Fruit fly (Drosophila melanogaster) whole organism, embryonic: ENCODE data around the gene fend.
A peak's percentile ranks its signal among the peaks of the same experiment; 100 is the strongest.

Source experiments
- Atf-2 ChIP-seq: fragments of 200-800 bp; sonication (Bioruptor generic); optimal IDR thresholded peaks from 2 replicates; lab custom pipeline; 2016; ENCODE audit warnings: missing biosample characterization, missing genetic modification characterization
- CG10147 ChIP-seq: fragments of 200-800 bp; sonication (Bioruptor generic); optimal IDR thresholded peaks from 2 replicates; lab custom pipeline; 2019; ENCODE audit warnings: missing biosample characterization, mild to moderate bottlenecking, missing genetic modification characterization, moderate library complexity
- CG11247 ChIP-seq: fragments of 200-800 bp; sonication (Bioruptor generic); IDR thresholded peaks from 2 replicates; pipeline ENCODE4 v1.3.6; 2022; ENCODE audit warnings: missing biosample characterization, missing genetic modification characterization
- CG11398 ChIP-seq: fragments of 200-800 bp; sonication (Bioruptor generic); optimal IDR thresholded peaks from 2 replicates; lab custom pipeline; 2016; ENCODE audit warnings: missing biosample characterization, missing genetic modification characterization
- CG11695 ChIP-seq: fragments of 200-800 bp; sonication (Bioruptor generic); IDR thresholded peaks from 3 replicates; pipeline ENCODE4 v1.3.6; 2022; ENCODE audit warnings: missing biosample characterization, missing genetic modification characterization
- CG12942 ChIP-seq: fragments of 200-800 bp; sonication (Bioruptor generic); optimal IDR thresholded peaks from 3 replicates; lab custom pipeline; 2016; ENCODE audit warnings: missing biosample characterization, missing genetic modification characterization
- CG15269 ChIP-seq: fragments of 200-800 bp; sonication (Bioruptor generic); optimal IDR thresholded peaks from 2 replicates; lab custom pipeline; 2018; ENCODE audit warnings: missing biosample characterization, mild to moderate bottlenecking, missing genetic modification characterization, moderate library complexity
- CG15479 ChIP-seq: fragments of 200-800 bp; sonication (Bioruptor generic); optimal IDR thresholded peaks from 3 replicates; lab custom pipeline; 2019; ENCODE audit warnings: missing biosample characterization, mild to moderate bottlenecking, missing genetic modification characterization, moderate library complexity
- CG16815 ChIP-seq: fragments of 200-800 bp; sonication (Bioruptor generic); optimal IDR thresholded peaks from 3 replicates; lab custom pipeline; 2017; ENCODE audit warnings: missing biosample characterization, mild to moderate bottlenecking, missing genetic modification characterization
- CG17912 ChIP-seq: fragments of 200-800 bp; sonication (Bioruptor generic); optimal IDR thresholded peaks from 2 replicates; lab custom pipeline; 2018; ENCODE audit warnings: missing biosample characterization, mild to moderate bottlenecking, missing genetic modification characterization
- CG18011 ChIP-seq: fragments of 200-800 bp; sonication (Bioruptor generic); optimal IDR thresholded peaks from 2 replicates; lab custom pipeline; 2017; ENCODE audit warnings: missing biosample characterization, missing genetic modification characterization, mild to moderate bottlenecking, moderate library complexity, missing genotype
- CG18619 ChIP-seq: fragments of 200-800 bp; sonication (Bioruptor generic); optimal IDR thresholded peaks from 3 replicates; lab custom pipeline; 2017; ENCODE audit warnings: missing biosample characterization, mild to moderate bottlenecking, missing genetic modification characterization
- CG2120 ChIP-seq: fragments of 200-800 bp; sonication (Bioruptor generic); optimal IDR thresholded peaks from 3 replicates; lab custom pipeline; 2016; ENCODE audit warnings: missing biosample characterization, missing genetic modification characterization
- CG31365 ChIP-seq: fragments of 200-800 bp; sonication (Bioruptor generic); optimal IDR thresholded peaks from 2 replicates; lab custom pipeline; 2018; ENCODE audit warnings: missing biosample characterization, mild to moderate bottlenecking, missing genetic modification characterization
- CG32767 ChIP-seq: fragments of 200-800 bp; sonication (Bioruptor generic); IDR thresholded peaks from 2 replicates; pipeline ENCODE4 v1.3.6; 2022; ENCODE audit warnings: missing biosample characterization, missing genetic modification characterization
- CG32772 ChIP-seq: fragments of 200-800 bp; sonication (Bioruptor generic); IDR thresholded peaks from 2 replicates; pipeline ENCODE4 v1.3.6; 2022; ENCODE audit warnings: missing biosample characterization, missing genetic modification characterization
- CG34422 ChIP-seq: fragments of 200-800 bp; sonication (Bioruptor generic); IDR thresholded peaks from 3 replicates; pipeline ENCODE4 v1.3.6; 2022; ENCODE audit warnings: missing biosample characterization, missing genetic modification characterization
- CG4730 ChIP-seq: fragments of 200-800 bp; sonication (Bioruptor generic); IDR thresholded peaks from 2 replicates; pipeline ENCODE4 v1.3.6; 2022; ENCODE audit warnings: missing biosample characterization, missing genetic modification characterization
- CG5245 ChIP-seq: fragments of 200-800 bp; sonication (Bioruptor generic); optimal IDR thresholded peaks from 3 replicates; lab custom pipeline; 2016; ENCODE audit warnings: missing biosample characterization, missing genetic modification characterization
- CG6654 ChIP-seq: fragments of 200-800 bp; sonication (Bioruptor generic); optimal IDR thresholded peaks from 2 replicates; lab custom pipeline; 2017; ENCODE audit warnings: missing biosample characterization, mild to moderate bottlenecking, missing genetic modification characterization
- CG7372 ChIP-seq: fragments of 200-800 bp; sonication (Bioruptor generic); IDR thresholded peaks from 2 replicates; pipeline ENCODE4 v1.3.6; 2022; ENCODE audit warnings: missing biosample characterization, missing genetic modification characterization
- CG9609 ChIP-seq: fragments of 200-800 bp; sonication (Bioruptor generic); optimal IDR thresholded peaks from 3 replicates; lab custom pipeline; 2016; ENCODE audit warnings: missing biosample characterization, missing genetic modification characterization
- Camta ChIP-seq: fragments of 200-800 bp; sonication (Bioruptor generic); optimal IDR thresholded peaks from 2 replicates; lab custom pipeline; 2016; ENCODE audit warnings: missing biosample characterization, missing genetic modification characterization
- CoRest ChIP-seq: fragments of 200-800 bp; sonication (Bioruptor generic); optimal IDR thresholded peaks from 3 replicates; lab custom pipeline; 2018; ENCODE audit warnings: missing biosample characterization, mild to moderate bottlenecking, missing genetic modification characterization, moderate library complexity
- Dip2 ChIP-seq: fragments of 200-800 bp; sonication (Bioruptor generic); IDR thresholded peaks from 2 replicates; pipeline ENCODE4 v1.3.6; 2022; ENCODE audit warnings: missing biosample characterization, missing genetic modification characterization
- Dip3 ChIP-seq: fragments of 200-800 bp; sonication (Bioruptor generic); optimal IDR thresholded peaks from 3 replicates; lab custom pipeline; 2016; ENCODE audit warnings: missing biosample characterization, missing genetic modification characterization
- ERR ChIP-seq: fragments of 200-800 bp; sonication (Bioruptor generic); optimal IDR thresholded peaks from 2 replicates; lab custom pipeline; 2016; ENCODE audit warnings: missing biosample characterization, missing genetic modification characterization
- Elba2 ChIP-seq: fragments of 200-800 bp; sonication (Bioruptor generic); optimal IDR thresholded peaks from 3 replicates; lab custom pipeline; 2016; ENCODE audit warnings: missing biosample characterization, missing genetic modification characterization
- Hmx ChIP-seq: fragments of 200-800 bp; sonication (Bioruptor generic); optimal IDR thresholded peaks from 2 replicates; lab custom pipeline; 2016; ENCODE audit warnings: missing biosample characterization, missing genetic modification characterization
- Hsf ChIP-seq: fragments of 200-800 bp; sonication (Bioruptor generic); optimal IDR thresholded peaks from 3 replicates; lab custom pipeline; 2016; ENCODE audit warnings: missing biosample characterization, missing genetic modification characterization
- Jarid2 ChIP-seq: fragments of 200-800 bp; sonication (Bioruptor generic); optimal IDR thresholded peaks from 3 replicates; lab custom pipeline; 2017; ENCODE audit warnings: mild to moderate bottlenecking, missing biosample characterization, missing genetic modification reagents, missing genetic modification characterization
- Lpt ChIP-seq: fragments of >200 bp; optimal IDR thresholded peaks from 2 replicates; lab custom pipeline; 2018; ENCODE audit warnings: missing biosample characterization, missing genetic modification characterization
- NK7.1 ChIP-seq: fragments of 200-800 bp; sonication (Bioruptor generic); optimal IDR thresholded peaks from 3 replicates; lab custom pipeline; 2016; ENCODE audit warnings: missing biosample characterization, missing genetic modification characterization
- Opbp ChIP-seq: fragments of 200-800 bp; sonication (Bioruptor generic); IDR thresholded peaks from 3 replicates; pipeline ENCODE4 v1.3.6; 2022; ENCODE audit warnings: missing biosample characterization, missing genetic modification characterization; ENCODE audit not compliant: partially characterized antibody
- Taf1 ChIP-seq: fragments of 200-800 bp; sonication (Bioruptor generic); IDR thresholded peaks from 2 replicates; pipeline ENCODE4 v1.3.6; 2022; ENCODE audit warnings: missing biosample characterization, missing genetic modification characterization
- Tbp ChIP-seq: fragments of >200 bp; optimal IDR thresholded peaks from 2 replicates; lab custom pipeline; 2018; ENCODE audit warnings: missing biosample characterization, missing genetic modification characterization
- ash1 ChIP-seq: fragments of 200-800 bp; sonication (Bioruptor generic); optimal IDR thresholded peaks from 2 replicates; lab custom pipeline; 2018; ENCODE audit warnings: missing biosample characterization, mild to moderate bottlenecking, missing genetic modification characterization
- bbx ChIP-seq: fragments of 200-800 bp; sonication (Bioruptor generic); IDR thresholded peaks from 2 replicates; pipeline ENCODE4 v1.3.6; 2022; ENCODE audit warnings: missing biosample characterization, missing genetic modification characterization; ENCODE audit not compliant: partially characterized antibody
- bowl ChIP-seq: fragments of 200-800 bp; sonication (Bioruptor generic); IDR thresholded peaks from 2 replicates; pipeline ENCODE4 v1.3.6; 2022; ENCODE audit warnings: missing biosample characterization, missing genetic modification characterization
- btn ChIP-seq: fragments of 200-800 bp; sonication (Bioruptor generic); optimal IDR thresholded peaks from 2 replicates; lab custom pipeline; 2016; ENCODE audit warnings: missing biosample characterization, missing genetic modification characterization
- cas ChIP-seq: fragments of 200-800 bp; sonication (Bioruptor generic); IDR thresholded peaks from 2 replicates; pipeline ENCODE4 v1.3.6; 2022; ENCODE audit warnings: missing biosample characterization, missing genetic modification characterization
- cg ChIP-seq: fragments of 200-800 bp; sonication (Bioruptor generic); optimal IDR thresholded peaks from 3 replicates; lab custom pipeline; 2019; ENCODE audit warnings: missing biosample characterization, mild to moderate bottlenecking, missing genetic modification characterization, moderate library complexity
- fd64A ChIP-seq: fragments of 200-800 bp; sonication (Bioruptor generic); optimal IDR thresholded peaks from 3 replicates; lab custom pipeline; 2018; ENCODE audit warnings: missing biosample characterization, mild to moderate bottlenecking, missing genetic modification characterization
- mirr ChIP-seq: fragments of 200-800 bp; sonication (Bioruptor generic); optimal IDR thresholded peaks from 3 replicates; lab custom pipeline; 2018; ENCODE audit warnings: missing biosample characterization, mild to moderate bottlenecking, missing genetic modification characterization
- mld ChIP-seq: fragments of 200-800 bp; sonication (Bioruptor generic); IDR thresholded peaks from 3 replicates; pipeline ENCODE4 v1.3.6; 2022; ENCODE audit warnings: missing biosample characterization, missing genetic modification characterization; ENCODE audit not compliant: partially characterized antibody
- psq ChIP-seq: fragments of 200-800 bp; sonication (Bioruptor generic); optimal IDR thresholded peaks from 2 replicates; lab custom pipeline; 2017; ENCODE audit warnings: missing biosample characterization, missing genetic modification characterization
- pzg ChIP-seq: fragments of 200-800 bp; sonication (Bioruptor generic); optimal IDR thresholded peaks from 3 replicates; lab custom pipeline; 2018; ENCODE audit warnings: missing biosample characterization, mild to moderate bottlenecking, missing genetic modification characterization, moderate library complexity
- sisA ChIP-seq: fragments of 200-800 bp; sonication (Bioruptor generic); IDR thresholded peaks from 2 replicates; pipeline ENCODE4 v1.3.6; 2022; ENCODE audit warnings: missing biosample characterization, missing genetic modification characterization
- tap ChIP-seq: fragments of 200-800 bp; optimal IDR thresholded peaks from 3 replicates; lab custom pipeline; 2019; ENCODE audit warnings: missing biosample characterization, mild to moderate bottlenecking, missing genetic modification characterization, moderate library complexity
- tup ChIP-seq: fragments of 200-800 bp; sonication (Bioruptor generic); optimal IDR thresholded peaks from 2 replicates; lab custom pipeline; 2016; ENCODE audit warnings: missing biosample characterization, mild to moderate bottlenecking, missing genetic modification characterization, moderate library complexity
- zfh2 ChIP-seq: fragments of 200-800 bp; sonication (Bioruptor generic); optimal IDR thresholded peaks from 2 replicates; lab custom pipeline; 2016; ENCODE audit warnings: missing biosample characterization, missing genetic modification characterization

The fend gene

DNA sequence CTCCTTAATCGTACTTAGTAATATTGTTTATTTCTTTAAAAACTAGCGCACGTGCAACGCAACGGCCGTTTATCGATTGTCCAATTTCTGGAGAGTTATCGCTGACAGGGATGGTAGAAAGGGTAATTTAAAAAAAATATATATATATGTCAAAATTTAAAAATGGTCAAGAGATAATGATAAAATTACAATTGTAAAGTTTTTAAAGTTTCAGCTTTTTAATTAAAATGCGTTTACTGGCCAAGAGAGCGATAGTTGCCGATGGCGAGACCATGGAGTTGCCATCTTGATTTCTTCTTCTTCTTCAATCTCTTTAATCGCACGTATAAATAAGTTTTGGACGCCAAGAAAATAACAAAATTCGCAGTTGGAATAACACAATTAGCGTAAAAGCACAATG is 53.9 kb downstream of the fend start, which contains the start of the genes CG7246 and HP1b (continued):
- TF ChIP-seq tup (peak; percentile 26), tap (tag; lab: Kevin White, UChicago) (peak; percentile 25), CG11695 (peak; percentile 53; the same call in 1 of the 3 replicates), CG15479 (GFP tag; lab: Kevin White, UChicago) (no peak), CG5245 (GFP tag; lab: Kevin White, UChicago) (peak; percentile 60), bowl (0 out of 2 replicates have a peak, but pooled peaks have one; percentile 50), bbx (peak; percentile 65), CG18011 (peak; percentile 38), CG32772 (GFP tag; lab: Robert Waterston, UW) (peak; percentile 82), sisA (GFP tag; lab: Robert Waterston, UW) (peak; percentile 72), Dip2 (no peak), Hsf (GFP tag; lab: Kevin White, UChicago) (peak; percentile 61), CG11398 (GFP tag; lab: Kevin White, UChicago) (peak; percentile 2), ash1 (no peak), CG32767 (GFP tag; lab: Robert Waterston, UW) (0 out of 2 replicates have a peak, but pooled peaks have one; percentile 38), CG7372 (peak; percentile 61; the same call in 1 of the 2 replicates), Lpt (GFP tag; lab: Kevin White, UChicago) (no peak), CG4730 (GFP tag; lab: Robert Waterston, UW) (peak; percentile 71), CG2120 (GFP tag; lab: Kevin White, UChicago) (peak; percentile 81), ERR (GFP tag; lab: Kevin White, UChicago) (no peak), btn (GFP tag; lab: Kevin White, UChicago) (no peak), fd64A (GFP tag; lab: Kevin White, UChicago) (no peak), Elba2 (GFP tag; lab: Kevin White, UChicago) (no peak), NK7.1 (no peak), CG15269 (tag; lab: Kevin White, UChicago) (peak; percentile 69), Hmx (no peak), CG6654 (GFP tag; lab: Kevin White, UChicago) (no peak), cas (GFP tag; lab: Robert Waterston, UW) (0 out of 2 replicates have a peak, but pooled peaks have one; percentile 28), Tbp (GFP tag; lab: Kevin White, UChicago) (no peak), Dip3 (GFP tag; lab: Kevin White, UChicago) (peak; percentile 47), Taf1 (GFP tag; lab: Robert Waterston, UW) (peak; percentile 46; the same call in 1 of the 2 replicates), CoRest (tag; lab: Kevin White, UChicago) (peak; percentile 70), CG9609 (GFP tag; lab: Kevin White, UChicago) (peak; percentile 46), zfh2 (GFP tag; lab: Kevin White, UChicago) (peak; percentile 64), Opbp (GFP tag; lab: Robert Waterston, UW) (peak; percentile 54; the same call in 2 of the 3 replicates), mld (no peak), CG17912 (GFP tag; lab: Kevin White, UChicago) (no peak), CG11247 (peak; percentile 71), CG31365 (tag; lab: Kevin White, UChicago) (no peak), Atf-2 (GFP tag; lab: Kevin White, UChicago) (no peak), Jarid2 (no peak), pzg (GFP tag; lab: Kevin White, UChicago) (peak; percentile 40), CG12942 (GFP tag; lab: Kevin White, UChicago) (peak; percentile 56), CG34422 (GFP tag; lab: Robert Waterston, UW) (peak; percentile 80), mirr (GFP tag; lab: Kevin White, UChicago) (no peak), psq (GFP tag; lab: Kevin White, UChicago) (no peak), Camta (GFP tag; lab: Kevin White, UChicago) (peak; percentile 21), CG10147 (GFP tag; lab: Kevin White, UChicago) (peak; percentile 78), CG18619 (GFP tag; lab: Kevin White, UChicago) (peak; percentile 47), cg (no peak), CG16815 (GFP tag; lab: Kevin White, UChicago) (peak; percentile 0)
